Fruit fly (Drosophila melanogaster) whole organism, wandering third instar larva: ENCODE measurements around the gene Edg91.

Experiments used
- Abd-B ChIP-seq: fragments of >200 bp; optimal IDR thresholded peaks from 2 replicates; lab custom pipeline; 2017; ENCODE audit warnings: missing biosample characterization, missing genetic modification characterization
- HLH106 ChIP-seq: fragments of 200-800 bp; optimal IDR thresholded peaks from 3 replicates; lab custom pipeline; 2019; ENCODE audit warnings: missing biosample characterization, mild to moderate bottlenecking, missing genetic modification characterization, moderate library complexity
- Jra ChIP-seq: sonication (Bioruptor generic); optimal IDR thresholded peaks from 2 replicates; lab custom pipeline; 2016; ENCODE audit warnings: missing biosample characterization, missing genetic modification characterization
- N ChIP-seq: fragments of >200 bp; optimal IDR thresholded peaks from 2 replicates; lab custom pipeline; 2018; ENCODE audit warnings: missing biosample characterization, missing external identifiers, missing genetic modification characterization
- dmrt93B ChIP-seq: fragments of 200-800 bp; sonication (Bioruptor generic); optimal IDR thresholded peaks from 2 replicates; lab custom pipeline; 2018; ENCODE audit warnings: missing biosample characterization, mild to moderate bottlenecking, missing genetic modification characterization
- foxo ChIP-seq, 2 experiments: fragments of 200-800 bp; sonication (Bioruptor generic); optimal IDR thresholded peaks; 2 replicates in 1 of 2; 3 replicates in 1 of 2; lab custom pipeline; 2016 to 2017; ENCODE audit warnings: missing biosample characterization in 2 of 2, missing genetic modification characterization in 2 of 2
- fru ChIP-seq: fragments of 200-800 bp; sonication (Bioruptor generic); optimal IDR thresholded peaks from 3 replicates; lab custom pipeline; 2016; ENCODE audit warnings: missing biosample characterization, mild to moderate bottlenecking, missing genetic modification characterization
- pan ChIP-seq: fragments of >200 bp; optimal IDR thresholded peaks from 2 replicates; lab custom pipeline; 2017
- sage ChIP-seq: fragments of 200-800 bp; sonication (Bioruptor generic); optimal IDR thresholded peaks from 2 replicates; lab custom pipeline; 2016; ENCODE audit warnings: missing biosample characterization, mild to moderate bottlenecking, missing genetic modification characterization
- sv ChIP-seq: fragments of 200-800 bp; sonication (Bioruptor generic); optimal IDR thresholded peaks from 3 replicates; lab custom pipeline; 2016; ENCODE audit warnings: missing biosample characterization, missing genetic modification characterization

DNA sequence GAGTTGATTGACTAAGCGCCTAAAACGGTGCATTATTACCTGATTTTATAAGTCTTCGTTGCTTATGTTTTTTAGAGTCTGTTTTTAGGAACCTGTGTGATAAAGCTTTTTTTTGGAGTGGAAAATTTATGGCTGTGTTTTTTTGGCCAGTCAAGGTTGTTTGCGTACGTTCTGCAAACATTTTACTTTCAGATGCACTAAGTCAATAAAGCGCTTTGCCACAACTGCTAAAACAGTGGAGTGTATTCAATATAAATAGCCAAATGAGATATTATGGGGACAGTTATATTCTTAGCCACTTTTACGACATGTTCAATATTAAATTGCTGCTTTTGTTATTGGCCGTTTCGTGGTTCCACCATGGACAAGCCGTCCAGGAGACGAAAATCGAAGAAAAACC lies 16.2 kb downstream of the Edg91 start, which contains the start of gene Sgs5:
- TF ChIP-seq fru (peak; percentile 55), Abd-B (GFP tag; lab: Kevin White, UChicago) (no peak), dmrt93B (GFP tag; lab: Kevin White, UChicago) (no peak), pan (lab: Kevin White, UChicago) (no peak), N (no peak), HLH106 (tag; lab: Kevin White, UChicago) (no peak), foxo (GFP tag; optimal IDR thresholded peaks at IDR 0.05; lab: Kevin White, UChicago) (peak in 1 of 2 experiments; percentile 51), sv (GFP tag; lab: Kevin White, UChicago) (no peak), Jra (peak; percentile 35), sage (no peak)
